Worm (Caenorhabditis elegans): ENCODE data around the gene Y15E3A.3.

DNA sequence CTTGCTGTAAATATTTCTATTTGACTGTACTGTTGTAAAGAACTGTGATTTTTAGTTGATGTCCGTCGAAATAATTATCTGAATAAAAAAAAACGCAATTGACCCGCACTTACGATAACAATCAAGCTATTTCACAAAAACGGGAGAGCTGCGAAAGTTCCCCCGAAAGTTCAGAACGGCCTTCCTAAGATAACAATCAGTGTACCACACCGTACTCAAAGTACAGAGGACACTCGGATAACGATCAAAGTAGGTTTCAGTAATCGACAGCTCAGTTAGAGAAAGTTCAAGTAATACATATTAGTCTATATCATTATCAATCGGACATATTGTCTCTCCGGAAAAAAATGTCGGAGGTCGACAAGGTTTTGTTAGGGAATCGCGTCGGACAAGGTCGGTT lies 14.6 kb downstream of the Y15E3A.3 start:
- no peak for TF ChIP-seq nhr-28 (tag; optimal IDR thresholded peaks at IDR 0.05)
- no peak for TF ChIP-seq nhr-76 (tag; optimal IDR thresholded peaks at IDR 0.05)
- no peak for TF ChIP-seq nhr-237 (tag; optimal IDR thresholded peaks at IDR 0.05)
- TF ChIP-seq elt-3 (tag; optimal IDR thresholded peaks at IDR 0.05): no peak
- no peak for TF ChIP-seq lin-13 (tag; optimal IDR thresholded peaks at IDR 0.05)
- no peak for TF ChIP-seq pha-4 (tag; optimal IDR thresholded peaks at IDR 0.05)
- no peak for TF ChIP-seq mep-1 (tag; optimal IDR thresholded peaks at IDR 0.05)
- no peak for TF ChIP-seq unc-120 (tag; optimal IDR thresholded peaks at IDR 0.05; ENCODE audit: poor library complexity, severe bottlenecking)
- no peak for TF ChIP-seq M03D4.4 (tag; optimal IDR thresholded peaks at IDR 0.05)

Data from whole organism, mixed stage, embryonic.